Worm (Caenorhabditis elegans) whole organism, L1 larva: ENCODE data around the gene T23B7.2.
"Not testable (repeated sequence)": the region's sequence is repeated elsewhere in the genome, so short reads cannot be mapped to it uniquely, and the experiment has no call there.

Source experiments
- C16A3.4 ChIP-seq: fragments of 150-350 bp; optimal IDR thresholded peaks from 2 replicates; lab custom pipeline; 2014; ENCODE audit warnings: missing biosample characterization, missing genetic modification characterization
- aha-1 ChIP-seq: fragments of 150-350 bp; optimal IDR thresholded peaks from 2 replicates; lab custom pipeline; 2014; ENCODE audit warnings: missing biosample characterization, missing genetic modification characterization
- alr-1 ChIP-seq: fragments of 200-800 bp; sonication (Bioruptor generic); optimal IDR thresholded peaks from 2 replicates; lab custom pipeline; 2018; ENCODE audit warnings: borderline replicate concordance, mild to moderate bottlenecking, missing genetic modification characterization, missing compliant biosample characterization
- aly-2 ChIP-seq: fragments of 150-350 bp; optimal IDR thresholded peaks from 2 replicates; lab custom pipeline; 2014; ENCODE audit warnings: missing biosample characterization, missing genetic modification characterization
- ama-1 ChIP-seq: fragments of 150-350 bp; optimal IDR thresholded peaks from 2 replicates; lab custom pipeline; 2014
- blmp-1 ChIP-seq: fragments of 150-350 bp; optimal IDR thresholded peaks from 2 replicates; lab custom pipeline; 2014; ENCODE audit warnings: missing biosample characterization, missing genetic modification characterization
- ceh-88 ChIP-seq: fragments of 200-800 bp; sonication (Bioruptor generic); IDR thresholded peaks from 2 replicates; pipeline ENCODE4 v1.3.6; 2022; ENCODE audit warnings: missing genetic modification characterization, missing compliant biosample characterization
- dsc-1 ChIP-seq: sonication (generic microtip); optimal IDR thresholded peaks from 2 replicates; lab custom pipeline; 2016; ENCODE audit warnings: mild to moderate bottlenecking, missing genetic modification characterization, missing compliant biosample characterization
- efl-1 ChIP-seq, 4 experiments: fragments of 150-350 bp; optimal IDR thresholded peaks in 3 of 4; peaks in 1 of 4; 1 replicate in 1 of 4; 2 replicates in 3 of 4; lab custom pipeline; 2014; ENCODE audit warnings: missing biosample characterization in 2 of 4, missing genetic modification characterization in 2 of 4, missing genetic modification reagents in 2 of 4
- egl-13 ChIP-seq: sonication (generic microtip); optimal IDR thresholded peaks from 2 replicates; lab custom pipeline; 2016; ENCODE audit warnings: missing genotype, missing genetic modification reagents, missing genetic modification characterization, missing compliant biosample characterization
- egl-27 ChIP-seq, 2 experiments: fragments of 150-350 bp in 1 of 2; sonication (generic microtip); optimal IDR thresholded peaks; 3 replicates each; lab custom pipeline; 2017 to 2018; ENCODE audit warnings: missing biosample characterization in 2 of 2, missing genetic modification characterization in 2 of 2, missing genetic modification reagents in 2 of 2
- elt-2 ChIP-seq: sonication (generic microtip); optimal IDR thresholded peaks from 2 replicates; lab custom pipeline; 2016; ENCODE audit warnings: missing genetic modification characterization, mild to moderate bottlenecking, inconsistent platforms, missing compliant biosample characterization, missing genetic modification reagents
- elt-3 ChIP-seq, 6 experiments: fragments of 150-350 bp in 1 of 6; sonication (generic microtip); optimal IDR thresholded peaks; 2 replicates each; lab custom pipeline; 2017 to 2018; ENCODE audit warnings: missing biosample characterization in 6 of 6, missing genetic modification characterization in 6 of 6, inconsistent platforms in 1 of 6
- ets-5 ChIP-seq: fragments of 200-800 bp; sonication (Bioruptor generic); IDR thresholded peaks from 2 replicates; pipeline ENCODE4 v1.3.6; 2022; ENCODE audit warnings: missing genetic modification characterization, missing compliant biosample characterization
- fkh-8 ChIP-seq: sonication (generic microtip); optimal IDR thresholded peaks from 2 replicates; lab custom pipeline; 2016; ENCODE audit warnings: mild to moderate bottlenecking, missing genetic modification characterization, missing compliant biosample characterization
- grh-1 ChIP-seq: fragments of 200-800 bp; sonication (Bioruptor generic); IDR thresholded peaks from 2 replicates; pipeline ENCODE4 v1.3.6; 2022; ENCODE audit warnings: missing genetic modification reagents, missing genetic modification characterization, missing compliant biosample characterization
- hlh-17 ChIP-seq: fragments of 200-800 bp; sonication (Bioruptor generic); optimal IDR thresholded peaks from 2 replicates; lab custom pipeline; 2018; ENCODE audit warnings: missing genetic modification characterization, mild to moderate bottlenecking, missing compliant biosample characterization, moderate library complexity, borderline replicate concordance
- isw-1 ChIP-seq: fragments of 200-800 bp; sonication (Bioruptor generic); IDR thresholded peaks from 2 replicates; pipeline ENCODE4 v1.3.6; 2022; ENCODE audit warnings: missing genetic modification characterization, missing compliant biosample characterization
- lin-13 ChIP-seq: fragments of 150-350 bp; optimal IDR thresholded peaks from 2 replicates; lab custom pipeline; 2014; ENCODE audit warnings: missing biosample characterization, missing genetic modification reagents, missing genetic modification characterization
- lin-14 ChIP-seq: fragments of 200-800 bp; sonication (Bioruptor generic); optimal IDR thresholded peaks from 2 replicates; lab custom pipeline; 2018; ENCODE audit warnings: mild to moderate bottlenecking, missing genetic modification characterization, moderate library complexity, missing compliant biosample characterization
- lin-15B ChIP-seq: fragments of 150-350 bp; sonication (generic microtip); optimal IDR thresholded peaks from 3 replicates; lab custom pipeline; 2014; ENCODE audit warnings: missing biosample characterization, missing genetic modification characterization
- lin-35 ChIP-seq, 2 experiments: fragments of 150-350 bp; optimal IDR thresholded peaks; 2 replicates each; lab custom pipeline; 2014; ENCODE audit warnings: missing biosample characterization in 2 of 2, missing genetic modification characterization in 2 of 2, missing genetic modification reagents in 2 of 2
- lin-39 ChIP-seq: fragments of 150-350 bp; optimal IDR thresholded peaks from 2 replicates; lab custom pipeline; 2014; ENCODE audit warnings: missing biosample characterization, missing genetic modification reagents, missing genetic modification characterization
- lsy-2 ChIP-seq, 2 experiments: fragments of 150-350 bp; optimal IDR thresholded peaks; 2 replicates each; lab custom pipeline; 2014; ENCODE audit warnings: missing biosample characterization in 2 of 2, missing genetic modification characterization in 2 of 2
- mdl-1 ChIP-seq, 2 experiments: fragments of 150-350 bp; optimal IDR thresholded peaks; 2 replicates each; lab custom pipeline; 2014 to 2017; ENCODE audit warnings: missing biosample characterization in 2 of 2, missing genetic modification characterization in 2 of 2, inconsistent platforms in 1 of 2
- mef-2 ChIP-seq: fragments of 150-350 bp; optimal IDR thresholded peaks from 2 replicates; lab custom pipeline; 2014; ENCODE audit warnings: missing biosample characterization, missing genetic modification characterization
- nhr-12 ChIP-seq: sonication (generic microtip); optimal IDR thresholded peaks from 2 replicates; lab custom pipeline; 2017; ENCODE audit warnings: missing biosample characterization, missing genetic modification characterization
- nhr-20 ChIP-seq: sonication (generic microtip); optimal IDR thresholded peaks from 2 replicates; lab custom pipeline; 2016; ENCODE audit warnings: mild to moderate bottlenecking, missing genetic modification characterization, missing compliant biosample characterization
- nhr-237 ChIP-seq: fragments of 150-350 bp; optimal IDR thresholded peaks from 2 replicates; lab custom pipeline; 2014; ENCODE audit warnings: missing biosample characterization, missing genetic modification characterization
- nhr-47 ChIP-seq: sonication (generic microtip); optimal IDR thresholded peaks from 2 replicates; lab custom pipeline; 2016; ENCODE audit warnings: mild to moderate bottlenecking, missing genetic modification characterization, moderate library complexity, missing compliant biosample characterization
- nhr-71 ChIP-seq: sonication (generic microtip); optimal IDR thresholded peaks from 2 replicates; lab custom pipeline; 2016; ENCODE audit warnings: mild to moderate bottlenecking, missing genetic modification characterization, moderate library complexity, missing compliant biosample characterization
- nhr-77 ChIP-seq: fragments of 150-350 bp; optimal IDR thresholded peaks from 2 replicates; lab custom pipeline; 2014; ENCODE audit warnings: missing biosample characterization, missing genetic modification characterization
- nhr-85 ChIP-seq: sonication (generic microtip); peaks from one replicate; lab custom pipeline; 2016; ENCODE audit warnings: missing genetic modification characterization, inconsistent platforms, missing compliant biosample characterization
- pax-3 ChIP-seq: fragments of 200-800 bp; sonication (Bioruptor generic); optimal IDR thresholded peaks from 2 replicates; lab custom pipeline; 2018; ENCODE audit warnings: mild to moderate bottlenecking, missing genetic modification characterization, moderate library complexity, missing compliant biosample characterization
- pqm-1 ChIP-seq: sonication (generic microtip); optimal IDR thresholded peaks from 3 replicates; lab custom pipeline; 2017; ENCODE audit warnings: missing biosample characterization, missing genetic modification characterization
- rnt-1 ChIP-seq: sonication (generic microtip); optimal IDR thresholded peaks from 2 replicates; lab custom pipeline; 2016; ENCODE audit warnings: mild to moderate bottlenecking, missing genetic modification characterization, moderate library complexity, missing compliant biosample characterization
- snpc-4 ChIP-seq: fragments of 150-350 bp; optimal IDR thresholded peaks from 2 replicates; lab custom pipeline; 2014; ENCODE audit warnings: missing biosample characterization, missing genetic modification characterization
- snu-23 ChIP-seq: sonication (generic microtip); optimal IDR thresholded peaks from 2 replicates; lab custom pipeline; 2016; ENCODE audit warnings: missing genetic modification characterization, missing compliant biosample characterization
- sptf-1 ChIP-seq: fragments of 150-350 bp; optimal IDR thresholded peaks from 2 replicates; lab custom pipeline; 2014; ENCODE audit warnings: missing biosample characterization, missing genetic modification characterization
- swsn-7 ChIP-seq: sonication (generic microtip); optimal IDR thresholded peaks from 2 replicates; lab custom pipeline; 2016; ENCODE audit warnings: missing genetic modification characterization, missing compliant biosample characterization
- tlp-1 ChIP-seq: fragments of 150-350 bp; optimal IDR thresholded peaks from 2 replicates; lab custom pipeline; 2014; ENCODE audit warnings: missing biosample characterization, missing genetic modification characterization
- unc-30 ChIP-seq: sonication (generic microtip); optimal IDR thresholded peaks from 2 replicates; lab custom pipeline; 2017; ENCODE audit warnings: missing biosample characterization, missing genetic modification characterization
- unc-62 ChIP-seq: fragments of 150-350 bp; optimal IDR thresholded peaks from 2 replicates; lab custom pipeline; 2014; ENCODE audit warnings: missing biosample characterization, missing genetic modification reagents, missing genetic modification characterization
- unc-86 ChIP-seq: sonication (generic microtip); optimal IDR thresholded peaks from 2 replicates; lab custom pipeline; 2016; ENCODE audit warnings: missing genetic modification characterization, missing compliant biosample characterization
- vab-15 ChIP-seq: sonication (generic microtip); optimal IDR thresholded peaks from 2 replicates; lab custom pipeline; 2017; ENCODE audit warnings: missing genotype, mild to moderate bottlenecking, missing genetic modification characterization, missing compliant biosample characterization
- zag-1 ChIP-seq: fragments of 150-350 bp; optimal IDR thresholded peaks from 2 replicates; lab custom pipeline; 2014; ENCODE audit warnings: missing biosample characterization, missing genetic modification characterization
- zip-4 ChIP-seq: fragments of 200-800 bp; sonication (Bioruptor generic); optimal IDR thresholded peaks from 2 replicates; lab custom pipeline; 2018; ENCODE audit warnings: mild to moderate bottlenecking, missing genetic modification characterization, moderate library complexity, missing compliant biosample characterization
- ztf-11 ChIP-seq, 2 experiments: sonication (generic microtip); optimal IDR thresholded peaks; 2 replicates each; lab custom pipeline; 2016 to 2017; ENCODE audit warnings: missing genetic modification characterization in 2 of 2, missing biosample characterization in 1 of 2, missing compliant biosample characterization in 1 of 2
- ztf-4 ChIP-seq: fragments of 150-350 bp; optimal IDR thresholded peaks from 2 replicates; lab custom pipeline; 2014; ENCODE audit warnings: missing biosample characterization, missing genetic modification characterization

Gene T23B7.2

DNA sequence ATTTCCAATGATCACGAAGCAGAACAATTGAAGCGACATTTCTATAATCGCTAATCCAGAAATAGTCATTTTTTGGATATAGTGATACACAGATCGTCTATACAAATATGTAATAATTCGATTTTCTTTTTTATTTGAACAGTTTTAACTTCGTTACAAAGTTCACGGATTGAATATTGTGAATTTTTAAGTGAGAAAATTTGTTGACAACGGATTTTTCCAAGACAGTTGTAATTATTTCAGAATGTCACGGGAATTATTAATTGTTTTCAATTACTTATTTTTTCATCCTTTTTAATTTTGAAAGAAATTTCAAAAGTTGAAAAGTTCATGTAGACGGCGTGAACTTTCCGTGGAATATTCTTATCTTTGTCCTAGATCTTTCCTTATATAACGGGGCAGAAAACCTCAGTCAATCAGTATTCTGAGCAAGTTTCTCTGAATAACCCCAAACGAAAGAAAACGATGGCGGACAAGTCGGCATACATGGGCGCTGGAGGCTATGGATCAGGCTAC lies at the start of gene T23B7.2, which contains the start of gene nspd-4:
T23B7.2 (minus strand) TSS at position 101 of the 516 bp plus-strand sequence.
nspd-4 (plus strand) TSS at position 466 of the 516 bp plus-strand sequence.
- not testable (repeated sequence) for TF ChIP-seq nhr-71, elt-2, fkh-8 (tag; lab: Kevin White, UChicago)

ce11 chrII:4891012-4891775 lies 49.2 kb upstream of the T23B7.2 start, which contains the start of gene gst-9:
Gene gst-9 (plus strand): TSS chrII:4891585.
- TF ChIP-seq snu-23 (peak; percentile 38), aha-1 (no peak), mdl-1 (tag; optimal IDR thresholded peaks at IDR 0.05; lab: Kevin White, UChicago) (no peak), nhr-237 (tag; lab: Kevin White, UChicago) (no peak), unc-30 (no peak), unc-86 (tag; lab: Kevin White, UChicago) (no peak), alr-1 (tag; lab: Kevin White, UChicago) (no peak), egl-13 (tag; lab: Kevin White, UChicago) (no peak), vab-15 (no peak), aly-2 (peak; percentile 80), blmp-1 (no peak), tlp-1 (no peak), nhr-77 (tag; lab: Kevin White, UChicago) (no peak), pqm-1 (tag; lab: Kevin White, UChicago) (no peak), ztf-11 (tag; optimal IDR thresholded peaks at IDR 0.05; lab: Kevin White, UChicago) (no peak), rnt-1 (tag; lab: Kevin White, UChicago) (no peak), dsc-1 (tag; lab: Kevin White, UChicago) (no peak), swsn-7 (tag; lab: Kevin White, UChicago) (peak; percentile 7), lin-14 (GFP tag; lab: Kevin White, UChicago) (peak; percentile 17), snpc-4 (tag; lab: Kevin White, UChicago) (no peak), nhr-12 (tag; lab: Kevin White, UChicago) (no peak), pax-3 (tag; lab: Kevin White, UChicago) (no peak), ets-5 (GFP tag; lab: Robert Waterston, UW) (no peak), sptf-1 (tag; lab: Kevin White, UChicago) (no peak), unc-62 (GFP tag; lab: Kevin White, UChicago) (no peak), ztf-4 (tag; lab: Kevin White, UChicago) (no peak), fkh-8 (tag; lab: Kevin White, UChicago) (peak; percentile 26), zip-4 (no peak), hlh-17 (GFP tag; lab: Kevin White, UChicago) (no peak), egl-27 (tag; optimal IDR thresholded peaks at IDR 0.05; lab: Kevin White, UChicago) (no peak), elt-3 (tag; optimal IDR thresholded peaks at IDR 0.05; lab: Kevin White, UChicago) (peak in 1 of 6 experiments; percentile 34), nhr-20 (peak; percentile 47), mef-2 (tag; lab: Kevin White, UChicago) (no peak), lin-35 (GFP tag; optimal IDR thresholded peaks at IDR 0.05; lab: Kevin White, UChicago) (peak in 1 of 2 experiments; percentile 34), lsy-2 (tag; optimal IDR thresholded peaks at IDR 0.05; lab: Kevin White, UChicago) (no peak), ceh-88 (no peak), isw-1 (GFP tag; lab: Robert Waterston, UW) (no peak), ama-1 (lab: Kevin White, UChicago) (peak; percentile 77), lin-13 (no peak), nhr-85 (tag; lab: Kevin White, UChicago) (peak; percentile 60), zag-1 (tag; lab: Kevin White, UChicago) (no peak), C16A3.4 (no peak), lin-39 (tag; lab: Kevin White, UChicago) (no peak), efl-1 (optimal IDR thresholded peaks at IDR 0.05; lab: Kevin White, UChicago) (peak; percentile 0 to 7), efl-1 (GFP tag; optimal IDR thresholded peaks at IDR 0.05 in 1 of 2; lab: Kevin White, UChicago) (peak in 1 of 2 experiments; percentile 55), nhr-47 (tag; lab: Kevin White, UChicago) (peak; percentile 16), lin-15B (no peak), grh-1 (GFP tag; lab: Robert Waterston, UW) (no peak)
